Worm (Caenorhabditis elegans) whole organism, L3 larva: Measurements from ENCODE around the gene sul-2.

Source experiments
- R02D3.7 ChIP-seq: fragments of 150-350 bp; optimal IDR thresholded peaks from 2 replicates; lab custom pipeline; 2014; ENCODE audit warnings: missing biosample characterization, missing genetic modification characterization
- ceh-9 ChIP-seq: sonication (generic microtip); optimal IDR thresholded peaks from 2 replicates; lab custom pipeline; 2018; ENCODE audit warnings: missing biosample characterization, missing genetic modification characterization
- egl-27 ChIP-seq: sonication (generic microtip); optimal IDR thresholded peaks from 4 replicates; lab custom pipeline; 2017; ENCODE audit warnings: missing biosample characterization, missing genetic modification reagents, missing genetic modification characterization
- elt-3 ChIP-seq, 3 experiments: fragments of 150-350 bp in 1 of 3; sonication (generic microtip) in 2 of 3; optimal IDR thresholded peaks; 2 replicates in 2 of 3; 4 replicates in 1 of 3; lab custom pipeline; 2014 to 2017; ENCODE audit warnings: missing biosample characterization in 3 of 3, missing genetic modification characterization in 3 of 3
- mdl-1 ChIP-seq: fragments of 150-350 bp; optimal IDR thresholded peaks from 2 replicates; lab custom pipeline; 2014; ENCODE audit warnings: missing biosample characterization, missing genetic modification characterization
- nfya-1 ChIP-seq: sonication (generic microtip); optimal IDR thresholded peaks from 2 replicates; lab custom pipeline; 2017; ENCODE audit warnings: missing genetic modification characterization, mild to moderate bottlenecking, missing compliant biosample characterization, antibody characterized with exemption, moderate library complexity; ENCODE audit not compliant: insufficient read depth
- nhr-12 ChIP-seq: fragments of 150-350 bp; optimal IDR thresholded peaks from 2 replicates; lab custom pipeline; 2014; ENCODE audit warnings: missing biosample characterization, missing genetic modification characterization
- nhr-237 ChIP-seq: fragments of 150-350 bp; optimal IDR thresholded peaks from 2 replicates; lab custom pipeline; 2014; ENCODE audit warnings: missing biosample characterization, missing genetic modification characterization
- nhr-77 ChIP-seq: fragments of 150-350 bp; optimal IDR thresholded peaks from 2 replicates; lab custom pipeline; 2014; ENCODE audit warnings: missing biosample characterization, missing genetic modification characterization
- pqm-1 ChIP-seq: fragments of 150-350 bp; optimal IDR thresholded peaks from 2 replicates; lab custom pipeline; 2017; ENCODE audit warnings: missing biosample characterization, missing genetic modification characterization, inconsistent platforms
- ztf-11 ChIP-seq: fragments of 150-350 bp; optimal IDR thresholded peaks from 2 replicates; lab custom pipeline; 2014; ENCODE audit warnings: missing biosample characterization, missing genetic modification characterization

DNA sequence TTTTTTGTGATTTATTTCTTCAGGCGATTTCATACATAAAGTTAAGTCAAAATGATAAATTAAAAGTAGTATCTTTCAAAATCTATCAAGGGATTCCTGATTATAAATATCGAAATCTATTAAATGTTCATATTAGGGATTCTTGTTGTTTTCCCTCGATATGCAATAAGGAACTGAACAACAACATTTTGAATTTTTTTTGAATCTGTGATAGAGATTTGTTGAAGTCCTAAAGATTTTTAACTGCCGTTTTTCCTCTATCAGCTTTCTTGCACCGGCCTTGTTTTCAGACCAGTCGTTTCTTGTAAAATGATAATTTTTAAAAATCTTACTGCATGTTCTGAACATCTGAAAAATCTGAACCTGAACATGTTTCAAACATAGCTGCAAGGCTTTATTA, 1.8 kb upstream of the sul-2 start:
- TF ChIP-seq pqm-1 (tag; lab: Kevin White, UChicago) (no peak), mdl-1 (no peak), nhr-77 (tag; lab: Kevin White, UChicago) (no peak), nfya-1 (no peak), R02D3.7 (tag; lab: Kevin White, UChicago) (no peak), nhr-12 (no peak), ztf-11 (tag; lab: Kevin White, UChicago) (no peak), ceh-9 (tag; lab: Kevin White, UChicago) (no peak), elt-3 (tag; optimal IDR thresholded peaks at IDR 0.05; lab: Kevin White, UChicago) (no peak), egl-27 (tag; lab: Kevin White, UChicago) (no peak), nhr-237 (no peak)
